Worm (Caenorhabditis elegans) whole organism, late embryonic: ENCODE results near the gene F46C5.9.

Experiments used
- C08G9.2 ChIP-seq: sonication (generic microtip); optimal IDR thresholded peaks from 2 replicates; lab custom pipeline; 2016; ENCODE audit warnings: mild to moderate bottlenecking, missing genetic modification characterization, moderate library complexity, missing compliant biosample characterization
- K09A11.1 ChIP-seq: sonication (generic microtip); optimal IDR thresholded peaks from 2 replicates; lab custom pipeline; 2017; ENCODE audit warnings: antibody characterized with exemption, mild to moderate bottlenecking, missing genetic modification characterization, missing compliant biosample characterization; ENCODE audit not compliant: insufficient read depth
- Y22D7AL.16 ChIP-seq: sonication (generic microtip); optimal IDR thresholded peaks from 2 replicates; lab custom pipeline; 2016; ENCODE audit warnings: missing genetic modification characterization, missing compliant biosample characterization
- ahr-1 ChIP-seq: sonication (generic microtip); optimal IDR thresholded peaks from 2 replicates; lab custom pipeline; 2016; ENCODE audit warnings: missing genetic modification characterization, missing compliant biosample characterization
- ceh-2 ChIP-seq: sonication (generic microtip); optimal IDR thresholded peaks from 2 replicates; lab custom pipeline; 2016; ENCODE audit warnings: missing genotype, missing genetic modification characterization, missing compliant biosample characterization
- ceh-22 ChIP-seq: sonication (generic microtip); optimal IDR thresholded peaks from 2 replicates; lab custom pipeline; 2017; ENCODE audit warnings: missing biosample characterization, missing genetic modification characterization
- ceh-45 ChIP-seq: fragments of 200-800 bp; sonication (Bioruptor generic); IDR thresholded peaks from 2 replicates; pipeline ENCODE4 v1.3.6; 2022; ENCODE audit warnings: missing genetic modification reagents, missing genetic modification characterization, missing compliant biosample characterization
- gmeb-2 ChIP-seq: sonication (generic microtip); optimal IDR thresholded peaks from 2 replicates; lab custom pipeline; 2016; ENCODE audit warnings: missing genetic modification characterization, inconsistent platforms, missing compliant biosample characterization
- hlh-15 ChIP-seq: sonication (generic microtip); optimal IDR thresholded peaks from 2 replicates; lab custom pipeline; 2016; ENCODE audit warnings: missing genetic modification characterization, missing compliant biosample characterization
- nhr-11 ChIP-seq: fragments of 150-350 bp; optimal IDR thresholded peaks from 2 replicates; lab custom pipeline; 2014; ENCODE audit warnings: missing biosample characterization, missing genetic modification characterization
- pqm-1 ChIP-seq: sonication (generic microtip); optimal IDR thresholded peaks from 2 replicates; lab custom pipeline; 2016; ENCODE audit warnings: missing genetic modification characterization, missing compliant biosample characterization
- sox-4 ChIP-seq: sonication (generic microtip); optimal IDR thresholded peaks from 2 replicates; lab custom pipeline; 2017; ENCODE audit warnings: mild to moderate bottlenecking, missing genetic modification characterization, inconsistent platforms, missing compliant biosample characterization
- unc-42 ChIP-seq: sonication (generic microtip); optimal IDR thresholded peaks from 2 replicates; lab custom pipeline; 2016; ENCODE audit warnings: missing genotype, missing genetic modification characterization, missing compliant biosample characterization

ce11 chrII:8812346-8812745 lies 1.8 kb upstream of the F46C5.9 start:
- TF ChIP-seq unc-42 (tag; lab: Kevin White, UChicago), result no peak
- TF ChIP-seq hlh-15 (tag; lab: Kevin White, UChicago), result no peak
- no peak for TF ChIP-seq C08G9.2 (tag; lab: Kevin White, UChicago)
- TF ChIP-seq pqm-1 (tag; lab: Kevin White, UChicago), result no peak
- no peak for TF ChIP-seq Y22D7AL.16 (tag; lab: Kevin White, UChicago)
- no peak for TF ChIP-seq K09A11.1
- no peak for TF ChIP-seq sox-4 (tag; lab: Kevin White, UChicago)
- TF ChIP-seq ahr-1 (tag; lab: Kevin White, UChicago), result no peak
- no peak for TF ChIP-seq ceh-2
- TF ChIP-seq ceh-22 (tag; lab: Kevin White, UChicago), result no peak
- no peak for TF ChIP-seq ceh-45 (GFP tag; lab: Robert Waterston, UW)
- TF ChIP-seq gmeb-2 (tag; lab: Kevin White, UChicago), result no peak
- no peak for TF ChIP-seq nhr-11 (tag; lab: Kevin White, UChicago)
